Worm (Caenorhabditis elegans) whole organism, L2 larva: ENCODE measurements around the gene F38A1.11.
A peak's percentile ranks its signal among the peaks of the same experiment; 100 is the strongest.

Source experiments
- C34F6.9 ChIP-seq: fragments of 150-350 bp; optimal IDR thresholded peaks from 2 replicates; lab custom pipeline; 2014; ENCODE audit warnings: missing biosample characterization, missing genetic modification characterization
- F13H6.1 ChIP-seq: sonication (generic microtip); optimal IDR thresholded peaks from 2 replicates; lab custom pipeline; 2016; ENCODE audit warnings: missing genetic modification characterization, missing compliant biosample characterization
- R02D3.7 ChIP-seq: fragments of 150-350 bp; optimal IDR thresholded peaks from 2 replicates; lab custom pipeline; 2014; ENCODE audit warnings: missing biosample characterization, missing genetic modification characterization
- ZK546.5 ChIP-seq: sonication (generic microtip); optimal IDR thresholded peaks from 2 replicates; lab custom pipeline; 2017; ENCODE audit warnings: missing biosample characterization, missing genetic modification characterization
- alr-1 ChIP-seq: fragments of 150-350 bp; optimal IDR thresholded peaks from 2 replicates; lab custom pipeline; 2014; ENCODE audit warnings: missing biosample characterization, missing genetic modification characterization
- aly-2 ChIP-seq: fragments of 150-350 bp; optimal IDR thresholded peaks from 2 replicates; lab custom pipeline; 2014; ENCODE audit warnings: missing biosample characterization, missing genetic modification characterization
- blmp-1 ChIP-seq: sonication (generic microtip); optimal IDR thresholded peaks from 2 replicates; lab custom pipeline; 2017; ENCODE audit warnings: missing genetic modification characterization, mild to moderate bottlenecking, missing compliant biosample characterization, antibody characterized with exemption, moderate library complexity; ENCODE audit not compliant: insufficient read depth
- ceh-16 ChIP-seq: fragments of 150-350 bp; optimal IDR thresholded peaks from 2 replicates; lab custom pipeline; 2014; ENCODE audit warnings: missing biosample characterization, missing genetic modification characterization
- ceh-82 ChIP-seq: fragments of 150-350 bp; optimal IDR thresholded peaks from 2 replicates; lab custom pipeline; 2014; ENCODE audit warnings: missing biosample characterization, missing genetic modification characterization
- crh-2 ChIP-seq: sonication (generic microtip); optimal IDR thresholded peaks from 2 replicates; lab custom pipeline; 2017; ENCODE audit warnings: missing biosample characterization, missing genetic modification characterization
- dmd-4 ChIP-seq: sonication (generic microtip); optimal IDR thresholded peaks from 2 replicates; lab custom pipeline; 2017; ENCODE audit warnings: missing biosample characterization, missing genetic modification characterization
- egl-27 ChIP-seq: sonication (generic microtip); optimal IDR thresholded peaks from 3 replicates; lab custom pipeline; 2017; ENCODE audit warnings: missing biosample characterization, missing genetic modification reagents, missing genetic modification characterization
- elt-3 ChIP-seq: sonication (generic microtip); optimal IDR thresholded peaks from 2 replicates; lab custom pipeline; 2017; ENCODE audit warnings: missing biosample characterization, missing genetic modification characterization
- fos-1 ChIP-seq: fragments of 150-350 bp; optimal IDR thresholded peaks from 2 replicates; lab custom pipeline; 2014; ENCODE audit warnings: missing biosample characterization, missing genetic modification characterization
- gmeb-1 ChIP-seq: fragments of 150-350 bp; optimal IDR thresholded peaks from 2 replicates; lab custom pipeline; 2014; ENCODE audit warnings: missing biosample characterization, missing genetic modification characterization
- lin-11 ChIP-seq: fragments of 150-350 bp; sonication (generic microtip); optimal IDR thresholded peaks from 2 replicates; lab custom pipeline; 2014; ENCODE audit warnings: missing biosample characterization, missing genetic modification characterization, inconsistent platforms, mixed read lengths
- lin-13 ChIP-seq: fragments of 150-350 bp; optimal IDR thresholded peaks from 2 replicates; lab custom pipeline; 2014; ENCODE audit warnings: missing biosample characterization, missing genetic modification reagents, missing genetic modification characterization
- lsy-2 ChIP-seq, 2 experiments: fragments of 150-350 bp in 1 of 2; sonication (generic microtip) in 1 of 2; optimal IDR thresholded peaks; 2 replicates each; lab custom pipeline; 2014 to 2017; ENCODE audit warnings: missing biosample characterization in 2 of 2, missing genetic modification characterization in 2 of 2
- mab-5 ChIP-seq: fragments of 150-350 bp; optimal IDR thresholded peaks from 2 replicates; lab custom pipeline; 2014; ENCODE audit warnings: missing biosample characterization, missing genetic modification characterization
- mbf-1 ChIP-seq: sonication (generic microtip); optimal IDR thresholded peaks from 2 replicates; lab custom pipeline; 2017; ENCODE audit warnings: missing biosample characterization, missing genetic modification characterization
- mdl-1 ChIP-seq, 2 experiments: fragments of 150-350 bp in 1 of 2; sonication (generic microtip) in 1 of 2; optimal IDR thresholded peaks; 2 replicates each; lab custom pipeline; 2017; ENCODE audit warnings: missing biosample characterization in 2 of 2, missing genetic modification characterization in 2 of 2
- nhr-10 ChIP-seq: sonication (generic microtip); optimal IDR thresholded peaks from 2 replicates; lab custom pipeline; 2017; ENCODE audit warnings: missing biosample characterization, missing genetic modification characterization
- nhr-11 ChIP-seq: fragments of 150-350 bp; optimal IDR thresholded peaks from 2 replicates; lab custom pipeline; 2014; ENCODE audit warnings: missing biosample characterization, missing genetic modification characterization
- nhr-12 ChIP-seq: fragments of 150-350 bp; optimal IDR thresholded peaks from 2 replicates; lab custom pipeline; 2014; ENCODE audit warnings: missing biosample characterization, missing genetic modification characterization
- nhr-129 ChIP-seq: fragments of 150-350 bp; optimal IDR thresholded peaks from 2 replicates; lab custom pipeline; 2014; ENCODE audit warnings: missing biosample characterization, missing genetic modification characterization
- nhr-21 ChIP-seq: fragments of 150-350 bp; optimal IDR thresholded peaks from 2 replicates; lab custom pipeline; 2014; ENCODE audit warnings: missing biosample characterization, missing genetic modification characterization
- nhr-237 ChIP-seq: fragments of 150-350 bp; optimal IDR thresholded peaks from 2 replicates; lab custom pipeline; 2014; ENCODE audit warnings: missing biosample characterization, missing genetic modification characterization
- nhr-25 ChIP-seq: fragments of 150-350 bp; sonication (generic microtip); optimal IDR thresholded peaks from 3 replicates; lab custom pipeline; 2014; ENCODE audit warnings: missing biosample characterization, missing genetic modification characterization
- nhr-6 ChIP-seq: fragments of 150-350 bp; optimal IDR thresholded peaks from 2 replicates; lab custom pipeline; 2014; ENCODE audit warnings: missing biosample characterization, missing genetic modification characterization
- sem-4 ChIP-seq: fragments of 150-350 bp; optimal IDR thresholded peaks from 2 replicates; lab custom pipeline; 2014; ENCODE audit warnings: missing biosample characterization, missing genetic modification reagents, missing genetic modification characterization
- sma-3 ChIP-seq: sonication (generic microtip); optimal IDR thresholded peaks from 2 replicates; lab custom pipeline; 2016; ENCODE audit warnings: missing genetic modification reagents, missing genetic modification characterization, missing compliant biosample characterization
- sma-9 ChIP-seq, 2 experiments: fragments of 150-350 bp in 1 of 2; sonication (generic microtip) in 1 of 2; optimal IDR thresholded peaks; 2 replicates each; lab custom pipeline; 2014 to 2016; ENCODE audit warnings: missing genetic modification characterization in 2 of 2, mild to moderate bottlenecking in 1 of 2, missing biosample characterization in 1 of 2, missing compliant biosample characterization in 1 of 2, missing genetic modification reagents in 1 of 2, moderate library complexity in 1 of 2
- snpc-4 ChIP-seq: fragments of 150-350 bp; optimal IDR thresholded peaks from 2 replicates; lab custom pipeline; 2014; ENCODE audit warnings: missing biosample characterization, missing genetic modification characterization
- unc-39 ChIP-seq: fragments of 150-350 bp; optimal IDR thresholded peaks from 2 replicates; lab custom pipeline; 2014; ENCODE audit warnings: missing biosample characterization, missing genetic modification characterization
- unc-55 ChIP-seq: fragments of 150-350 bp; sonication (generic microtip); optimal IDR thresholded peaks from 3 replicates; lab custom pipeline; 2014; ENCODE audit warnings: missing biosample characterization, missing genetic modification reagents, missing genetic modification characterization
- unc-62 ChIP-seq: fragments of 150-350 bp; optimal IDR thresholded peaks from 2 replicates; lab custom pipeline; 2014; ENCODE audit warnings: missing biosample characterization, missing genetic modification reagents, missing genetic modification characterization
- ztf-1 ChIP-seq: fragments of 200-800 bp; sonication (Bioruptor generic); conservative IDR thresholded peaks from 2 replicates; pipeline ENCODE4 v1.3.6; 2022; ENCODE audit warnings: missing genetic modification characterization, missing compliant biosample characterization
- ztf-11 ChIP-seq: sonication (generic microtip); optimal IDR thresholded peaks from 2 replicates; lab custom pipeline; 2017; ENCODE audit warnings: missing biosample characterization, missing genetic modification characterization
- ztf-4 ChIP-seq: fragments of 150-350 bp; optimal IDR thresholded peaks from 2 replicates; lab custom pipeline; 2014; ENCODE audit warnings: missing biosample characterization, missing genetic modification characterization

F38A1.11 gene

DNA sequence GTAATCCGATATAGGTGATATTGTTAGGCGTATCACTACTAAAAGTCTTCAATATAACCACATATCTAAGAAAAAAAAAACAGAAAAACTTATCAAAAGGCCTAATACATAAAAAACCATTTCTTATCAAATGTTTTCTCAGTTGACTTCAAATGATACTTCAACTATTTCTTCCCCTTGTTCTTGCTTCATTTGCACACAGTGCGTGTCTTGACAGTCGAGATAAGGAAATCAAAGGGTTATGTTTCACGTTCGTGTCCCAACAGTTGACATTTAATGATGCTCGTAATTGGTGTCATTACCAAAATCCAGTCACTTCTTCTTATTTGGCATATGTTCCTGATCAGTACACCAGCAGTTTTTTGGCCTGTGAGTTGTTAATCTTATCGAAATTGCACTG lies 19.5 kb downstream of the F38A1.11 start, which contains the start of gene clec-170:
Gene clec-170, plus strand, starts transcription at position 143 of the 400 bp plus-strand sequence.
- peak; percentile 75 for TF ChIP-seq fos-1 (tag; lab: Kevin White, UChicago)
- no peak for TF ChIP-seq aly-2
- TF ChIP-seq, all 48 proteins: peak for 1

- TF ChIP-seq sma-3 (peak; percentile 42), nhr-6 (tag; lab: Kevin White, UChicago) (peak; percentile 19), lin-11 (peak; percentile 21), mab-5 (tag; lab: Kevin White, UChicago) (peak; percentile 67), nhr-129 (tag; lab: Kevin White, UChicago) (peak; percentile 57), crh-2 (tag; lab: Kevin White, UChicago) (peak; percentile 72), nhr-21 (tag; lab: Kevin White, UChicago) (peak; percentile 33), nhr-12 (tag; lab: Kevin White, UChicago) (no peak), gmeb-1 (tag; lab: Kevin White, UChicago) (peak; percentile 72), nhr-11 (tag; lab: Kevin White, UChicago) (no peak), egl-27 (peak; percentile 13), F13H6.1 (peak; percentile 52), lsy-2 (tag; optimal IDR thresholded peaks at IDR 0.05; lab: Kevin White, UChicago) (peak; percentile 39 to 81), nhr-25 (no peak), aly-2 (no peak), mdl-1 (tag; optimal IDR thresholded peaks at IDR 0.05; lab: Kevin White, UChicago) (peak; percentile 90 to 99), unc-39 (tag; lab: Kevin White, UChicago) (no peak), ztf-1 (no peak), fos-1 (tag; lab: Kevin White, UChicago) (peak; percentile 33), elt-3 (tag; lab: Kevin White, UChicago) (no peak), ztf-11 (no peak), dmd-4 (tag; lab: Kevin White, UChicago) (no peak), nhr-10 (tag; lab: Kevin White, UChicago) (no peak), mbf-1 (tag; lab: Kevin White, UChicago) (no peak), ztf-4 (tag; lab: Kevin White, UChicago) (no peak), R02D3.7 (tag; lab: Kevin White, UChicago) (no peak), ceh-82 (peak; percentile 48), alr-1 (tag; lab: Kevin White, UChicago) (no peak), lin-13 (peak; percentile 71), nhr-237 (no peak), sem-4 (peak; percentile 17), ZK546.5 (tag; lab: Kevin White, UChicago) (no peak), C34F6.9 (tag; lab: Kevin White, UChicago) (peak; percentile 86), blmp-1 (tag; lab: Kevin White, UChicago) (no peak), unc-55 (GFP tag; lab: Kevin White, UChicago) (peak; percentile 77)
These were observed 27.4 kb downstream of the F38A1.11 start, which contains the start of gene C09E9.1 for ce11 chrIV:1274583-1274982. TSS of gene C09E9.1 (plus strand) at chrIV:1274868.

ce11 chrIV:1275910-1276309 lies 28.7 kb downstream of the F38A1.11 start:
- TF ChIP-seq ZK546.5 (tag; lab: Kevin White, UChicago) (no peak), nhr-6 (tag; lab: Kevin White, UChicago) (no peak), unc-62 (GFP tag; lab: Kevin White, UChicago) (no peak), nhr-11 (tag; lab: Kevin White, UChicago) (no peak), fos-1 (tag; lab: Kevin White, UChicago) (no peak), lin-13 (no peak), nhr-21 (tag; lab: Kevin White, UChicago) (no peak), R02D3.7 (tag; lab: Kevin White, UChicago) (no peak), lin-11 (no peak), egl-27 (no peak), ztf-1 (no peak), blmp-1 (tag; lab: Kevin White, UChicago) (no peak), ceh-16 (tag; lab: Kevin White, UChicago) (no peak), unc-55 (GFP tag; lab: Kevin White, UChicago) (no peak), unc-39 (tag; lab: Kevin White, UChicago) (no peak), gmeb-1 (tag; lab: Kevin White, UChicago) (no peak)

ce11 chrIV:1277067-1277466 lies 29.9 kb downstream of the F38A1.11 start:
- no peak for TF ChIP-seq sma-9 (GFP tag; optimal IDR thresholded peaks at IDR 0.05; lab: Kevin White, UChicago)
- TF ChIP-seq sma-9 (tag; optimal IDR thresholded peaks at IDR 0.05; lab: Kevin White, UChicago): no peak
- TF ChIP-seq ztf-11: no peak
- no peak for TF ChIP-seq ztf-4 (tag; lab: Kevin White, UChicago)
- TF ChIP-seq gmeb-1 (tag; lab: Kevin White, UChicago): no peak
- no peak for TF ChIP-seq nhr-129 (tag; lab: Kevin White, UChicago)
- no peak for TF ChIP-seq ztf-1
- no peak for TF ChIP-seq snpc-4 (tag; lab: Kevin White, UChicago)
- TF ChIP-seq egl-27: no peak
- no peak for TF ChIP-seq aly-2
